ENCODE assay signal across 1 fruit fly cellular context in genomic region chr3L:7249167-7249566, dm6.
A peak's percentile ranks its signal among the peaks of the same experiment; 100 is the strongest.
TF ChIP-seq lines count a peak whose summit lies in the region.

Gene Cdc27 (minus strand): TSS chr3L:7249340.

TF ChIP-seq in whole organism, embryonic, 481 proteins besides CTCF, POLR2A, EP300 and RAD21 (continued from another document and continues in another):
- TF ChIP-seq ERR (GFP tag; optimal IDR thresholded peaks at IDR 0.05; lab: Kevin White, UChicago) (no peak), CG18764 (GFP tag; optimal IDR thresholded peaks at IDR 0.05; lab: Kevin White, UChicago) (peak; percentile 5), CG34422 (GFP tag; IDR thresholded peaks at IDR 0.05; lab: Robert Waterston, UW) (0 out of 3 replicates have a peak, but pooled peaks have one; percentile 37), CG16815 (GFP tag; optimal IDR thresholded peaks at IDR 0.05; lab: Kevin White, UChicago) (no peak), CG13287 (GFP tag; IDR thresholded peaks at IDR 0.05; lab: Robert Waterston, UW; ENCODE audit: partially characterized antibody) (peak; percentile 83), ash1 (GFP tag; optimal IDR thresholded peaks at IDR 0.05; lab: Kevin White, UChicago) (no peak), wor (GFP tag; IDR thresholded peaks at IDR 0.05; lab: Robert Waterston, UW) (no peak), CrebB (tag; optimal IDR thresholded peaks at IDR 0.05; lab: Kevin White, UChicago) (no peak), HHEX (GFP tag; optimal IDR thresholded peaks at IDR 0.05; lab: Kevin White, UChicago) (no peak), Gug (GFP tag; IDR thresholded peaks at IDR 0.05; lab: Robert Waterston, UW) (no peak), vnd (GFP tag; IDR thresholded peaks at IDR 0.05; lab: Robert Waterston, UW; ENCODE audit: partially characterized antibody) (peak; percentile 78), Dip3 (GFP tag; optimal IDR thresholded peaks at IDR 0.05; lab: Kevin White, UChicago) (peak; percentile 14), Sry-β (GFP tag; optimal IDR thresholded peaks at IDR 0.05; lab: Kevin White, UChicago) (no peak), CG12299 (tag; optimal IDR thresholded peaks at IDR 0.05; lab: Kevin White, UChicago) (no peak), sens (GFP tag; lab: Kevin White, UChicago) (peak; percentile 93), CG3847 (GFP tag; IDR thresholded peaks at IDR 0.05; lab: Robert Waterston, UW) (peak; percentile 66), Myb (GFP tag; optimal IDR thresholded peaks at IDR 0.05; lab: Kevin White, UChicago) (peak; percentile 32), CG18476 (GFP tag; optimal IDR thresholded peaks at IDR 0.05; lab: Kevin White, UChicago) (peak; percentile 21), esg (GFP tag; conservative IDR thresholded peaks at IDR 0.05; lab: Robert Waterston, UW) (no peak), Pdp1 (GFP tag; optimal IDR thresholded peaks at IDR 0.05; lab: Kevin White, UChicago) (peak; percentile 21 to 52), ro (GFP tag; IDR thresholded peaks at IDR 0.05; lab: Robert Waterston, UW) (no peak), dmrt11E (tag; optimal IDR thresholded peaks at IDR 0.05; lab: Kevin White, UChicago) (peak; percentile 38), CG8290 (GFP tag; optimal IDR thresholded peaks at IDR 0.05; lab: Kevin White, UChicago) (peak; percentile 15), CG8290 (tag; optimal IDR thresholded peaks at IDR 0.05; lab: Kevin White, UChicago) (peak in 1 of 2 experiments; percentile 79), CG9727 (GFP tag; optimal IDR thresholded peaks at IDR 0.05; lab: Kevin White, UChicago) (peak; percentile 30), CG3838 (GFP tag; optimal IDR thresholded peaks at IDR 0.05; lab: Kevin White, UChicago) (peak; percentile 82), shn (GFP tag; optimal IDR thresholded peaks at IDR 0.05; lab: Kevin White, UChicago) (no peak), CG31441 (GFP tag; IDR thresholded peaks at IDR 0.05; lab: Robert Waterston, UW) (0 out of 2 replicates have a peak, but pooled peaks have one; percentile 29), Asciz (GFP tag; optimal IDR thresholded peaks at IDR 0.05; lab: Kevin White, UChicago) (no peak), repo (GFP tag; optimal IDR thresholded peaks at IDR 0.05; lab: Kevin White, UChicago) (no peak), CG1792 (GFP tag; optimal IDR thresholded peaks at IDR 0.05; lab: Kevin White, UChicago) (no peak), CG2116 (GFP tag; optimal IDR thresholded peaks at IDR 0.05; lab: Kevin White, UChicago) (peak; percentile 72), CG9215 (GFP tag; IDR thresholded peaks at IDR 0.05; lab: Robert Waterston, UW) (no peak), CG34376 (GFP tag; optimal IDR thresholded peaks at IDR 0.05; lab: Kevin White, UChicago) (no peak), Jarid2 (GFP tag; optimal IDR thresholded peaks at IDR 0.05; lab: Kevin White, UChicago) (no peak), pnt (GFP tag; optimal IDR thresholded peaks at IDR 0.05; lab: Kevin White, UChicago) (no peak), run (tag; optimal IDR thresholded peaks at IDR 0.05; lab: Kevin White, UChicago) (no peak), CG14441 (GFP tag; IDR thresholded peaks at IDR 0.05; lab: Robert Waterston, UW) (no peak), HLH3B (GFP tag; IDR thresholded peaks at IDR 0.05; lab: Robert Waterston, UW) (no peak), Dll (GFP tag; IDR thresholded peaks at IDR 0.05; lab: Robert Waterston, UW; ENCODE audit: partially characterized antibody) (peak; percentile 85), kah (GFP tag; optimal IDR thresholded peaks at IDR 0.05; lab: Kevin White, UChicago) (no peak), Mrtf (GFP tag; IDR thresholded peaks at IDR 0.05; lab: Robert Waterston, UW) (no peak), CG6765 (GFP tag; optimal IDR thresholded peaks at IDR 0.05; lab: Kevin White, UChicago) (no peak), MESR4 (GFP tag; optimal IDR thresholded peaks at IDR 0.05; lab: Kevin White, UChicago) (peak; percentile 89), tll (GFP tag; optimal IDR thresholded peaks at IDR 0.05; lab: Kevin White, UChicago) (no peak), CG1832 (GFP tag; optimal IDR thresholded peaks at IDR 0.05; lab: Kevin White, UChicago) (no peak), sug (tag; optimal IDR thresholded peaks at IDR 0.05; lab: Kevin White, UChicago) (peak; percentile 53), mam (GFP tag; optimal IDR thresholded peaks at IDR 0.05; lab: Kevin White, UChicago) (peak; percentile 61), pita (GFP tag; optimal IDR thresholded peaks at IDR 0.05; lab: Kevin White, UChicago) (no peak), pzg (GFP tag; optimal IDR thresholded peaks at IDR 0.05; lab: Kevin White, UChicago) (peak; percentile 89), sr (GFP tag; IDR thresholded peaks at IDR 0.05; lab: Robert Waterston, UW) (no peak), nmo (GFP tag; optimal IDR thresholded peaks at IDR 0.05; lab: Kevin White, UChicago) (peak; percentile 72), phol (tag; optimal IDR thresholded peaks at IDR 0.05; lab: Kevin White, UChicago) (peak; percentile 66), odd (GFP tag; optimal IDR thresholded peaks at IDR 0.05; lab: Kevin White, UChicago) (no peak), hbn (GFP tag; IDR thresholded peaks at IDR 0.05; lab: Robert Waterston, UW; ENCODE audit: partially characterized antibody) (peak; percentile 77), gsb-n (tag; optimal IDR thresholded peaks at IDR 0.05; lab: Kevin White, UChicago) (peak; percentile 16), CG7786 (GFP tag; optimal IDR thresholded peaks at IDR 0.05; lab: Kevin White, UChicago) (peak; percentile 22), CG6689 (GFP tag; IDR thresholded peaks at IDR 0.05; lab: Robert Waterston, UW) (peak; percentile 41; the same call in 1 of the 2 replicates), CG7372 (GFP tag; IDR thresholded peaks at IDR 0.05; lab: Robert Waterston, UW) (0 out of 2 replicates have a peak, but pooled peaks have one; percentile 21), CG18011 (GFP tag; optimal IDR thresholded peaks at IDR 0.05; lab: Kevin White, UChicago) (peak; percentile 68), CG10366 (GFP tag; IDR thresholded peaks at IDR 0.05; lab: Robert Waterston, UW) (peak; percentile 19; the same call in 1 of the 2 replicates), ems (GFP tag; optimal IDR thresholded peaks at IDR 0.05; lab: Kevin White, UChicago) (no peak), Doc3 (GFP tag; IDR thresholded peaks at IDR 0.05; lab: Robert Waterston, UW; ENCODE audit: partially characterized antibody) (peak; percentile 63; the same call in 2 of the 3 replicates), Xrp1 (GFP tag; IDR thresholded peaks at IDR 0.05; lab: Robert Waterston, UW) (peak; percentile 48), CG13424 (tag; optimal IDR thresholded peaks at IDR 0.05; lab: Kevin White, UChicago) (peak; percentile 57), Deaf1 (tag; optimal IDR thresholded peaks at IDR 0.05; lab: Kevin White, UChicago) (no peak), Sry-δ (GFP tag; optimal IDR thresholded peaks at IDR 0.05; lab: Kevin White, UChicago) (peak; percentile 74), zfh2 (GFP tag; optimal IDR thresholded peaks at IDR 0.05; lab: Kevin White, UChicago) (peak; percentile 8), D (optimal IDR thresholded peaks at IDR 0.05; lab: Kevin White, UChicago) (no peak), D (GFP tag; optimal IDR thresholded peaks at IDR 0.05; lab: Kevin White, UChicago) (no peak), gfzf (GFP tag; optimal IDR thresholded peaks at IDR 0.05; lab: Kevin White, UChicago) (peak; percentile 91), corto (GFP tag; optimal IDR thresholded peaks at IDR 0.05; lab: Kevin White, UChicago) (no peak), danr (GFP tag; IDR thresholded peaks at IDR 0.05; lab: Robert Waterston, UW) (no peak), CG1603 (tag; optimal IDR thresholded peaks at IDR 0.05; lab: Kevin White, UChicago) (peak; percentile 78), trem (tag; optimal IDR thresholded peaks at IDR 0.05; lab: Kevin White, UChicago) (peak; percentile 67), trh (GFP tag; optimal IDR thresholded peaks at IDR 0.05; lab: Kevin White, UChicago) (no peak), CG6854 (GFP tag; optimal IDR thresholded peaks at IDR 0.05; lab: Kevin White, UChicago) (no peak), CHES-1-like (GFP tag; optimal IDR thresholded peaks at IDR 0.05; lab: Kevin White, UChicago) (peak; percentile 11), CG8944 (GFP tag; optimal IDR thresholded peaks at IDR 0.05; lab: Kevin White, UChicago) (no peak), eyg (GFP tag; optimal IDR thresholded peaks at IDR 0.05; lab: Kevin White, UChicago) (no peak), GATAe (GFP tag; conservative IDR thresholded peaks at IDR 0.05; lab: Robert Waterston, UW) (no peak), lmd (GFP tag; IDR thresholded peaks at IDR 0.05; lab: Robert Waterston, UW) (peak; percentile 29; the same call in 1 of the 2 replicates), CG10979 (tag; optimal IDR thresholded peaks at IDR 0.05; lab: Kevin White, UChicago) (peak; percentile 25), CG16863 (GFP tag; optimal IDR thresholded peaks at IDR 0.05; lab: Kevin White, UChicago) (no peak), peb (GFP tag; IDR thresholded peaks at IDR 0.05; lab: Robert Waterston, UW) (no peak), CG4424 (GFP tag; optimal IDR thresholded peaks at IDR 0.05; lab: Kevin White, UChicago) (no peak), tgo (GFP tag; IDR thresholded peaks at IDR 0.05; lab: Robert Waterston, UW) (no peak), ranshi (GFP tag; IDR thresholded peaks at IDR 0.05; lab: Robert Waterston, UW) (0 out of 2 replicates have a peak, but pooled peaks have one; percentile 26), al (GFP tag; IDR thresholded peaks at IDR 0.05; lab: Robert Waterston, UW) (peak; percentile 20; the same call in 1 of the 2 replicates), CG11695 (GFP tag; IDR thresholded peaks at IDR 0.05; lab: Robert Waterston, UW) (peak; percentile 30; the same call in 1 of the 3 replicates), Optix (GFP tag; IDR thresholded peaks at IDR 0.05; lab: Robert Waterston, UW) (no peak), CG33213 (GFP tag; optimal IDR thresholded peaks at IDR 0.05; lab: Kevin White, UChicago) (peak; percentile 30), NC2β (GFP tag; optimal IDR thresholded peaks at IDR 0.05; lab: Kevin White, UChicago) (peak; percentile 61), CG12659 (GFP tag; optimal IDR thresholded peaks at IDR 0.05; lab: Kevin White, UChicago) (peak; percentile 83), az2 (GFP tag; optimal IDR thresholded peaks at IDR 0.05; lab: Kevin White, UChicago) (peak; percentile 8), CG14965 (GFP tag; optimal IDR thresholded peaks at IDR 0.05; lab: Kevin White, UChicago; ENCODE audit: borderline replicate concordance) (no peak), CG10959 (GFP tag; IDR thresholded peaks at IDR 0.05; lab: Robert Waterston, UW) (no peak), CG10321 (GFP tag; IDR thresholded peaks at IDR 0.05; lab: Robert Waterston, UW) (no peak), CG3726 (GFP tag; IDR thresholded peaks at IDR 0.05; lab: Robert Waterston, UW) (no peak), E2f1 (GFP tag; IDR thresholded peaks at IDR 0.05; lab: Robert Waterston, UW) (no peak), CG4730 (GFP tag; IDR thresholded peaks at IDR 0.05; lab: Robert Waterston, UW) (no peak), MTF-1 (GFP tag; optimal IDR thresholded peaks at IDR 0.05; lab: Kevin White, UChicago; ENCODE audit: borderline replicate concordance) (no peak), CG1602 (GFP tag; optimal IDR thresholded peaks at IDR 0.05; lab: Kevin White, UChicago) (peak; percentile 1), grau (tag; optimal IDR thresholded peaks at IDR 0.05; lab: Kevin White, UChicago) (peak; percentile 61), so (GFP tag; IDR thresholded peaks at IDR 0.05; lab: Robert Waterston, UW) (no peak), dmrt99B (tag; optimal IDR thresholded peaks at IDR 0.05; lab: Kevin White, UChicago) (no peak), lov (optimal IDR thresholded peaks at IDR 0.05; lab: Kevin White, UChicago) (no peak), lov (GFP tag; IDR thresholded peaks at IDR 0.05; lab: Robert Waterston, UW) (no peak), Dp (GFP tag; optimal IDR thresholded peaks at IDR 0.05; lab: Kevin White, UChicago) (peak; percentile 35), wek (GFP tag; optimal IDR thresholded peaks at IDR 0.05; lab: Kevin White, UChicago) (peak; percentile 21), emc (GFP tag; optimal IDR thresholded peaks at IDR 0.05; lab: Kevin White, UChicago) (no peak), onecut (GFP tag; IDR thresholded peaks at IDR 0.05; lab: Robert Waterston, UW) (peak; percentile 47), Blimp-1 (GFP tag; optimal IDR thresholded peaks at IDR 0.05; lab: Kevin White, UChicago) (peak; percentile 13), Dfd (GFP tag; optimal IDR thresholded peaks at IDR 0.05; lab: Kevin White, UChicago) (peak in 1 of 2 experiments; percentile 85), cato (GFP tag; optimal IDR thresholded peaks at IDR 0.05; lab: Kevin White, UChicago; ENCODE audit: borderline replicate concordance) (no peak), Awh (GFP tag; IDR thresholded peaks at IDR 0.05; lab: Robert Waterston, UW) (no peak), aop (GFP tag; IDR thresholded peaks at IDR 0.05; lab: Robert Waterston, UW) (no peak), lilli (GFP tag; optimal IDR thresholded peaks at IDR 0.05; lab: Kevin White, UChicago) (peak; percentile 48), cad (GFP tag; optimal IDR thresholded peaks at IDR 0.05; lab: Kevin White, UChicago) (no peak), CG34224 (GFP tag; IDR thresholded peaks at IDR 0.05; lab: Robert Waterston, UW; ENCODE audit: partially characterized antibody) (peak; percentile 77), CG31224 (GFP tag; IDR thresholded peaks at IDR 0.05; lab: Robert Waterston, UW) (peak; percentile 38; the same call in 1 of the 2 replicates), CG3065 (GFP tag; optimal IDR thresholded peaks at IDR 0.05; lab: Kevin White, UChicago) (no peak), nerfin-2 (GFP tag; IDR thresholded peaks at IDR 0.05; lab: Robert Waterston, UW; ENCODE audit: partially characterized antibody) (peak; percentile 49; the same call in 1 of the 2 replicates), CG3995 (GFP tag; optimal IDR thresholded peaks at IDR 0.05; lab: Kevin White, UChicago) (no peak), CG2199 (GFP tag; IDR thresholded peaks at IDR 0.05; lab: Robert Waterston, UW) (no peak), Fer2 (tag; optimal IDR thresholded peaks at IDR 0.05; lab: Kevin White, UChicago) (no peak), org-1 (GFP tag; optimal IDR thresholded peaks at IDR 0.05; lab: Kevin White, UChicago) (no peak), cas (GFP tag; IDR thresholded peaks at IDR 0.05; lab: Robert Waterston, UW) (no peak), hb (GFP tag; IDR thresholded peaks at IDR 0.05; lab: Robert Waterston, UW; ENCODE audit: partially characterized antibody) (peak; percentile 61; the same call in 2 of the 3 replicates), CG11723 (GFP tag; optimal IDR thresholded peaks at IDR 0.05; lab: Kevin White, UChicago) (no peak), CG6254 (GFP tag; optimal IDR thresholded peaks at IDR 0.05; lab: Kevin White, UChicago) (no peak), z (GFP tag; IDR thresholded peaks at IDR 0.05; lab: Robert Waterston, UW) (no peak)
